Fruit fly (Drosophila melanogaster): ENCODE measurements around the gene Gr10b.

Gene Gr10b

dm6 chrX:11367783-11368509, 45.0 kb downstream of the Gr10b start, which contains the start of the genes hop and Tim8 (continued):
- TF ChIP-seq B-H2 (GFP tag; optimal IDR thresholded peaks at IDR 0.05) (no peak), sna (GFP tag; IDR thresholded peaks at IDR 0.05; ENCODE audit: partially characterized antibody) (peak; percentile 88), slbo (GFP tag; IDR thresholded peaks at IDR 0.05) (no peak), gro (GFP tag; optimal IDR thresholded peaks at IDR 0.05) (no peak), pita (GFP tag; optimal IDR thresholded peaks at IDR 0.05) (no peak), corto (GFP tag; optimal IDR thresholded peaks at IDR 0.05) (no peak), caup (GFP tag; optimal IDR thresholded peaks at IDR 0.05; ENCODE audit: severe bottlenecking) (no peak), CG15601 (tag; optimal IDR thresholded peaks at IDR 0.05) (no peak), ranshi (GFP tag; IDR thresholded peaks at IDR 0.05) (no peak), chinmo (GFP tag; IDR thresholded peaks at IDR 0.05; ENCODE audit: partially characterized antibody) (peak; percentile 95), CG1529 (GFP tag; optimal IDR thresholded peaks at IDR 0.05) (no peak), CG9932 (GFP tag; IDR thresholded peaks at IDR 0.05) (no peak), CG11723 (GFP tag; optimal IDR thresholded peaks at IDR 0.05) (no peak), z (GFP tag; IDR thresholded peaks at IDR 0.05) (no peak), sens-2 (GFP tag; IDR thresholded peaks at IDR 0.05) (no peak), Bgb (GFP tag; IDR thresholded peaks at IDR 0.05; ENCODE audit: partially characterized antibody) (peak; percentile 90), odd (GFP tag; optimal IDR thresholded peaks at IDR 0.05) (no peak), jing (GFP tag; optimal IDR thresholded peaks at IDR 0.05) (no peak), ERR (GFP tag; optimal IDR thresholded peaks at IDR 0.05) (no peak), sug (tag; optimal IDR thresholded peaks at IDR 0.05) (peak; percentile 35), pan (optimal IDR thresholded peaks at IDR 0.05) (no peak), pan (GFP tag; optimal IDR thresholded peaks at IDR 0.05 in 1 of 2, IDR thresholded peaks at IDR 0.05 in 1 of 2) (no peak), h (optimal IDR thresholded peaks at IDR 0.05) (no peak), NC2α (GFP tag; optimal IDR thresholded peaks at IDR 0.05) (no peak), stwl (tag; optimal IDR thresholded peaks at IDR 0.05) (peak; percentile 51), CG3065 (GFP tag; optimal IDR thresholded peaks at IDR 0.05) (no peak), CG16813 (GFP tag; IDR thresholded peaks at IDR 0.05; ENCODE audit: partially characterized antibody) (peak; percentile 95), nerfin-1 (tag; optimal IDR thresholded peaks at IDR 0.05) (no peak), ro (GFP tag; IDR thresholded peaks at IDR 0.05) (no peak), H15 (GFP tag; IDR thresholded peaks at IDR 0.05) (no peak), Nf-YB (GFP tag; optimal IDR thresholded peaks at IDR 0.05) (no peak), CG42726 (GFP tag; IDR thresholded peaks at IDR 0.05; ENCODE audit: partially characterized antibody) (peak; percentile 71; the same call in 1 of the 2 replicates), CkIIα-i1 (GFP tag; IDR thresholded peaks at IDR 0.05) (no peak), CG13894 (tag; optimal IDR thresholded peaks at IDR 0.05) (no peak), CG6765 (GFP tag; optimal IDR thresholded peaks at IDR 0.05) (no peak), CG15479 (GFP tag; optimal IDR thresholded peaks at IDR 0.05) (no peak), CG8765 (GFP tag; IDR thresholded peaks at IDR 0.05) (no peak), CG12299 (tag; optimal IDR thresholded peaks at IDR 0.05) (no peak), dysf (GFP tag; IDR thresholded peaks at IDR 0.05) (no peak), ham (GFP tag; IDR thresholded peaks at IDR 0.05) (no peak), dati (GFP tag; IDR thresholded peaks at IDR 0.05) (no peak), CG7745 (tag; optimal IDR thresholded peaks at IDR 0.05) (no peak), tx (GFP tag; optimal IDR thresholded peaks at IDR 0.05) (no peak), Hr39 (optimal IDR thresholded peaks at IDR 0.05) (no peak), CG10462 (GFP tag; optimal IDR thresholded peaks at IDR 0.05) (no peak), Scr (GFP tag; IDR thresholded peaks at IDR 0.05; ENCODE audit: partially characterized antibody) (peak; percentile 91), so (GFP tag; IDR thresholded peaks at IDR 0.05) (no peak), dmrt11E (tag; optimal IDR thresholded peaks at IDR 0.05) (no peak), run (tag; optimal IDR thresholded peaks at IDR 0.05) (no peak), dmrt99B (tag; optimal IDR thresholded peaks at IDR 0.05) (no peak), vnd (GFP tag; IDR thresholded peaks at IDR 0.05; ENCODE audit: partially characterized antibody) (peak; percentile 92)
